Fruit fly (Drosophila melanogaster): ENCODE results near the gene CG17568.

CG17568 gene

dm6 chr2L:19139751-19140150, 41.8 kb downstream of the CG17568 start (continued):
- TF ChIP-seq nerfin-1 (tag; optimal IDR thresholded peaks at IDR 0.05) (peak; percentile 14), dati (GFP tag; IDR thresholded peaks at IDR 0.05) (no peak), Poxn (GFP tag; IDR thresholded peaks at IDR 0.05) (no peak), vvl (GFP tag; IDR thresholded peaks at IDR 0.05) (peak; percentile 69), sob (GFP tag; IDR thresholded peaks at IDR 0.05) (no peak), pita (GFP tag; optimal IDR thresholded peaks at IDR 0.05) (no peak), bigmax (GFP tag; optimal IDR thresholded peaks at IDR 0.05) (no peak), chn (GFP tag; optimal IDR thresholded peaks at IDR 0.05) (no peak), CG1529 (GFP tag; optimal IDR thresholded peaks at IDR 0.05) (no peak), bbx (GFP tag; IDR thresholded peaks at IDR 0.05; ENCODE audit: partially characterized antibody) (no peak), CG8388 (GFP tag; optimal IDR thresholded peaks at IDR 0.05) (no peak), Tbp (GFP tag; optimal IDR thresholded peaks at IDR 0.05) (no peak), CG7963 (GFP tag; IDR thresholded peaks at IDR 0.05; ENCODE audit: partially characterized antibody) (no peak), esg (GFP tag; conservative IDR thresholded peaks at IDR 0.05) (no peak), CG2116 (GFP tag; optimal IDR thresholded peaks at IDR 0.05) (no peak), tap (tag; optimal IDR thresholded peaks at IDR 0.05) (no peak), CG10209 (GFP tag; optimal IDR thresholded peaks at IDR 0.05) (no peak), p53 (GFP tag; optimal IDR thresholded peaks at IDR 0.05) (no peak), mirr (GFP tag; optimal IDR thresholded peaks at IDR 0.05) (no peak), CG17385 (GFP tag; optimal IDR thresholded peaks at IDR 0.05) (no peak), ewg (GFP tag; optimal IDR thresholded peaks at IDR 0.05) (no peak), ems (GFP tag; optimal IDR thresholded peaks at IDR 0.05) (no peak), h (optimal IDR thresholded peaks at IDR 0.05) (no peak), CG13296 (GFP tag; optimal IDR thresholded peaks at IDR 0.05) (no peak), zfh1 (GFP tag; IDR thresholded peaks at IDR 0.05) (no peak), cwo (GFP tag; optimal IDR thresholded peaks at IDR 0.05) (no peak), Hr78 (GFP tag; optimal IDR thresholded peaks at IDR 0.05) (no peak), zf30C (GFP tag; optimal IDR thresholded peaks at IDR 0.05) (no peak), CoRest (tag; optimal IDR thresholded peaks at IDR 0.05) (no peak), E2f2 (GFP tag; IDR thresholded peaks at IDR 0.05) (no peak), CG14667 (GFP tag; IDR thresholded peaks at IDR 0.05) (no peak), CG6254 (GFP tag; optimal IDR thresholded peaks at IDR 0.05) (no peak), cato (GFP tag; optimal IDR thresholded peaks at IDR 0.05; ENCODE audit: borderline replicate concordance) (no peak), CG16815 (GFP tag; optimal IDR thresholded peaks at IDR 0.05) (no peak), crol (GFP tag; IDR thresholded peaks at IDR 0.05) (peak; percentile 30; the same call in 1 of the 2 replicates), onecut (GFP tag; IDR thresholded peaks at IDR 0.05) (no peak), Sox102F (GFP tag; optimal IDR thresholded peaks at IDR 0.05) (no peak), Chrac-16 (GFP tag; optimal IDR thresholded peaks at IDR 0.05) (no peak), pros (GFP tag; optimal IDR thresholded peaks at IDR 0.05) (peak; percentile 96), CG13894 (tag; optimal IDR thresholded peaks at IDR 0.05) (peak; percentile 77), B-H2 (GFP tag; optimal IDR thresholded peaks at IDR 0.05) (no peak), tll (GFP tag; optimal IDR thresholded peaks at IDR 0.05) (peak in 1 of 2 experiments; percentile 44), salm (tag; optimal IDR thresholded peaks at IDR 0.05) (no peak), CG2712 (tag; optimal IDR thresholded peaks at IDR 0.05) (no peak), CG10543 (GFP tag; optimal IDR thresholded peaks at IDR 0.05) (no peak), Sox100B (GFP tag; optimal IDR thresholded peaks at IDR 0.05) (no peak), fd64A (GFP tag; optimal IDR thresholded peaks at IDR 0.05) (no peak), NC2β (GFP tag; optimal IDR thresholded peaks at IDR 0.05) (no peak), gsb-n (tag; optimal IDR thresholded peaks at IDR 0.05) (peak; percentile 13), nau (GFP tag; optimal IDR thresholded peaks at IDR 0.05) (no peak), sug (tag; optimal IDR thresholded peaks at IDR 0.05) (no peak)
